Fruit fly (Drosophila melanogaster): ENCODE data around the gene CG45486.

dm6 chrX:19866145-19866972, 43.6 kb downstream of the CG45486 start, which contains the start of gene Hers:
- TF ChIP-seq CG14655 (GFP tag; optimal IDR thresholded peaks at IDR 0.05), result no peak
- no peak for TF ChIP-seq CG8159 (tag; optimal IDR thresholded peaks at IDR 0.05)
- no peak for TF ChIP-seq CG8301 (tag; optimal IDR thresholded peaks at IDR 0.05)
- no peak for TF ChIP-seq CG32121 (GFP tag; IDR thresholded peaks at IDR 0.05)
- TF ChIP-seq Ets98B (GFP tag; IDR thresholded peaks at IDR 0.05), result no peak
- no peak for TF ChIP-seq gl (tag; optimal IDR thresholded peaks at IDR 0.05)
- TF ChIP-seq Pif1B (GFP tag; optimal IDR thresholded peaks at IDR 0.05), result no peak
- no peak for TF ChIP-seq D1 (tag; optimal IDR thresholded peaks at IDR 0.05)
- no peak for TF ChIP-seq CG15710 (tag; optimal IDR thresholded peaks at IDR 0.05)
- TF ChIP-seq EcR (GFP tag; optimal IDR thresholded peaks at IDR 0.05), result no peak
- TF ChIP-seq CG13204 (GFP tag; optimal IDR thresholded peaks at IDR 0.05), result no peak
- no peak for TF ChIP-seq Snoo (tag; optimal IDR thresholded peaks at IDR 0.05)

Measured in whole organism, pupa.